Worm (Caenorhabditis elegans): Measurements from ENCODE around the gene eif-2Bgamma.

The eif-2Bgamma gene

DNA sequence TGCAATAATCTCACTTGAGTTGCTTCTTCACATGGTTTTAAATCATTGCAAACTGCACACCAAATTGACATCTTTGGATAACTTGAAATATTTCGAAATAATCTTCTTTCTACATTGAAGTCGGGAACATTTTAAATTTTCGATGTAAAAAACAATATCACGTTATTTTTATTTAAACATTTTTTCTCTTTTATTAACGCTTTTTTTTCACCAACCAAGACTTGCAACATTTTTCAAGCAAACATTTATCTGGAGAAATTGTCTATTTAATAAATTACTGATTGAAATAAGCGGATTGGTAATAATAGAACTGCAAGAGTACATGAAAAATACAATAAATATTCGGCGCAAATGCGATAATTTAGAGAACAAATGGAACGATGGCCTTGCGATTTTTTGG lies 3.1 kb upstream of the eif-2Bgamma start, which contains the start of gene C15F1.5:
C15F1.5 (minus strand) TSS at position 101 of the 400 bp plus-strand sequence.
- no peak for TF ChIP-seq cebp-1 (GFP tag; IDR thresholded peaks at IDR 0.05)
- peak; percentile 19 for TF ChIP-seq cebp-1 (tag; optimal IDR thresholded peaks at IDR 0.05)
- TF ChIP-seq hmg-20 (GFP tag; IDR thresholded peaks at IDR 0.05) = no peak

DNA sequence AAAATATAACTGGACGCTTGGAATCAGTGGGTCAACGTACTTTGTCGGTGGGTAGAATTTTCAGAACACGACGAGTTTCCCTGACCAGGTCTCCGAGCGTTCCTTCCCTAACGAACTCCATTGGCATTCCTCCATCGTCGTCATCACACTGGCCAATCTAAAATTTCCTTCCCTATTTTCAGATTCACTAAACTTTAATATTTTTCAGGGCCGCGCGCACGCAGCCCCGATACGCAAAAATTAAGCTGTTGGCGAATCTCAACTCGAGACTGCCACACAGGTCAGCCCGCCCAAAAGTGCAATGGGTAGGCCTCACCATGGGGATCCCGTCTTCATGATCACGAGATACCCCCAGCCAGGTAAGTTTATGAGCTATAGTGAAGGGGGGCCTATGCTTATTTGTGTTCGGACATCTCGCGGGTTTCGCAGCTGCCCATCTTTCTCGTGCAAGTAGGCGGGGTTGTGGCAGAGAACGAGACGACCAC lies 785 bp upstream of the eif-2Bgamma start:
- TF ChIP-seq hmg-1.2 (GFP tag; IDR thresholded peaks at IDR 0.05) (peak; percentile 89), F49E8.2 (tag; optimal IDR thresholded peaks at IDR 0.05; ENCODE audit: insufficient read depth) (peak; percentile 85), sea-2 (GFP tag; IDR thresholded peaks at IDR 0.05) (0 out of 2 replicates have a peak, but pooled peaks have one; percentile 76), B0336.3 (GFP tag; IDR thresholded peaks at IDR 0.05) (peak; percentile 97), efl-1 (GFP tag; optimal IDR thresholded peaks at IDR 0.05) (peak; percentile 31), pha-4 (tag; optimal IDR thresholded peaks at IDR 0.05) (no peak), ZK185.1 (tag; optimal IDR thresholded peaks at IDR 0.05; ENCODE audit: poor library complexity, severe bottlenecking) (peak; percentile 35), madf-3 (GFP tag; IDR thresholded peaks at IDR 0.05) (peak; percentile 68; the same call in 1 of the 2 replicates), nfya-2 (GFP tag; IDR thresholded peaks at IDR 0.05) (peak; percentile 58; the same call in 1 of the 2 replicates), hsf-1 (GFP tag; IDR thresholded peaks at IDR 0.05) (peak; percentile 58), repo-1 (tag; optimal IDR thresholded peaks at IDR 0.05) (peak; percentile 88), mxl-1 (tag; optimal IDR thresholded peaks at IDR 0.05) (no peak), hrde-1 (tag; optimal IDR thresholded peaks at IDR 0.05; ENCODE audit: borderline replicate concordance) (peak; percentile 72), ama-1 (optimal IDR thresholded peaks at IDR 0.05) (peak; percentile 64), ama-1 (GFP tag; optimal IDR thresholded peaks at IDR 0.05) (peak in 1 of 2 experiments; percentile 59), somi-1 (GFP tag; optimal IDR thresholded peaks at IDR 0.05) (no peak), aptf-3 (GFP tag; IDR thresholded peaks at IDR 0.05) (0 out of 2 replicates have a peak, but pooled peaks have one; percentile 62), lin-35 (GFP tag; optimal IDR thresholded peaks at IDR 0.05) (peak in 1 of 3 experiments; percentile 44), tbp1 (GFP tag; optimal IDR thresholded peaks at IDR 0.05) (peak; percentile 79), madf-10 (tag; optimal IDR thresholded peaks at IDR 0.05) (peak; percentile 42), unc-62 (GFP tag; optimal IDR thresholded peaks at IDR 0.05) (no peak), ceh-27 (GFP tag; optimal IDR thresholded peaks at IDR 0.05) (peak; percentile 40), C17E4.6 (GFP tag; IDR thresholded peaks at IDR 0.05) (peak; percentile 74), ekl-4 (GFP tag; IDR thresholded peaks at IDR 0.05) (peak; percentile 93), hlh-26 (GFP tag; conservative IDR thresholded peaks at IDR 0.05) (no peak), pbrm-1 (GFP tag; IDR thresholded peaks at IDR 0.05) (peak; percentile 93), Y67H2A.10 (GFP tag; conservative IDR thresholded peaks at IDR 0.05) (0 out of 2 replicates have a peak, but pooled peaks have one; percentile 11), F55B11.4 (tag; optimal IDR thresholded peaks at IDR 0.05; ENCODE audit: borderline replicate concordance, insufficient read depth) (no peak), B0019.2 (GFP tag; conservative IDR thresholded peaks at IDR 0.05) (peak; percentile 85), let-526 (GFP tag; IDR thresholded peaks at IDR 0.05) (peak; percentile 78; the same call in 1 of the 2 replicates), cebp-1 (GFP tag; IDR thresholded peaks at IDR 0.05) (no peak), cebp-1 (tag; optimal IDR thresholded peaks at IDR 0.05) (peak; percentile 62), fkh-3 (tag; optimal IDR thresholded peaks at IDR 0.05) (peak; percentile 80), Y56A3A.18 (GFP tag; IDR thresholded peaks at IDR 0.05) (0 out of 2 replicates have a peak, but pooled peaks have one; percentile 84), nhr-80 (tag; optimal IDR thresholded peaks at IDR 0.05) (no peak), ceh-100 (GFP tag; IDR thresholded peaks at IDR 0.05) (peak; percentile 77), akir-1 (GFP tag; optimal IDR thresholded peaks at IDR 0.05) (peak; percentile 10), K12H6.12 (tag; optimal IDR thresholded peaks at IDR 0.05) (peak; percentile 39), dox-1 (GFP tag; IDR thresholded peaks at IDR 0.05) (peak; percentile 95), Y95B8A.8 (GFP tag; IDR thresholded peaks at IDR 0.05) (peak; percentile 81), bed-1 (GFP tag; IDR thresholded peaks at IDR 0.05) (no peak), ets-4 (GFP tag; optimal IDR thresholded peaks at IDR 0.05) (no peak), F23B12.7 (tag; optimal IDR thresholded peaks at IDR 0.05; ENCODE audit: insufficient read depth) (peak; percentile 53), dpl-1 (GFP tag; optimal IDR thresholded peaks at IDR 0.05) (no peak), aptf-2 (GFP tag; conservative IDR thresholded peaks at IDR 0.05) (0 out of 2 replicates have a peak, but pooled peaks have one; percentile 43)

Data from whole organism, young adult.